Worm (Caenorhabditis elegans) whole organism, early embryonic: ENCODE measurements around the gene hlh-30.

Experiments
- B0310.2 ChIP-seq: sonication (generic microtip); optimal IDR thresholded peaks from 2 replicates; lab custom pipeline; 2016; ENCODE audit warnings: mild to moderate bottlenecking, missing genetic modification characterization, missing compliant biosample characterization
- F13C5.2 ChIP-seq: sonication (generic microtip); optimal IDR thresholded peaks from 2 replicates; lab custom pipeline; 2017; ENCODE audit warnings: mild to moderate bottlenecking, missing genetic modification characterization, inconsistent platforms, missing compliant biosample characterization
- aly-1 ChIP-seq: sonication (generic microtip); optimal IDR thresholded peaks from 2 replicates; lab custom pipeline; 2016; ENCODE audit warnings: missing genetic modification characterization, missing compliant biosample characterization
- ama-1 ChIP-seq: fragments of 150-350 bp; optimal IDR thresholded peaks from 2 replicates; lab custom pipeline; 2014
- ceh-13 ChIP-seq: fragments of 200-800 bp; sonication (Bioruptor generic); optimal IDR thresholded peaks from 2 replicates; lab custom pipeline; 2018; ENCODE audit warnings: mild to moderate bottlenecking, missing genetic modification characterization, missing compliant biosample characterization
- ceh-36 ChIP-seq: sonication (generic microtip); optimal IDR thresholded peaks from 2 replicates; lab custom pipeline; 2016; ENCODE audit warnings: missing genetic modification characterization, inconsistent platforms, missing compliant biosample characterization
- ets-7 ChIP-seq: sonication (generic microtip); optimal IDR thresholded peaks from 2 replicates; lab custom pipeline; 2016; ENCODE audit warnings: missing genotype, missing genetic modification characterization, missing compliant biosample characterization
- flt-1 ChIP-seq: fragments of 200-800 bp; sonication (Bioruptor generic); IDR thresholded peaks from 2 replicates; pipeline ENCODE4 v1.3.6; 2022; ENCODE audit warnings: missing genetic modification characterization, missing compliant biosample characterization
- hmbx-1 ChIP-seq: sonication (generic microtip); optimal IDR thresholded peaks from 2 replicates; lab custom pipeline; 2016; ENCODE audit warnings: mild to moderate bottlenecking, missing genetic modification characterization, missing compliant biosample characterization
- hmg-4 ChIP-seq: fragments of 200-800 bp; sonication (Bioruptor generic); optimal IDR thresholded peaks from 2 replicates; lab custom pipeline; 2018; ENCODE audit warnings: mild to moderate bottlenecking, missing genetic modification characterization, missing compliant biosample characterization
- hnd-1 ChIP-seq: sonication (generic microtip); optimal IDR thresholded peaks from 2 replicates; lab custom pipeline; 2016; ENCODE audit warnings: missing genetic modification characterization, missing compliant biosample characterization
- pes-1 ChIP-seq: fragments of 200-800 bp; sonication (Bioruptor generic); IDR thresholded peaks from 2 replicates; pipeline ENCODE4 v1.3.6; 2022; ENCODE audit warnings: missing genetic modification reagents, missing genetic modification characterization, missing compliant biosample characterization
- scrt-1 ChIP-seq: fragments of 200-800 bp; sonication (Bioruptor generic); IDR thresholded peaks from 2 replicates; pipeline ENCODE4 v1.3.6; 2022; ENCODE audit warnings: missing genetic modification characterization, missing compliant biosample characterization
- sea-1 ChIP-seq: fragments of 200-800 bp; sonication (Bioruptor generic); conservative IDR thresholded peaks from 2 replicates; pipeline ENCODE4 v1.3.6; 2022; ENCODE audit warnings: missing genetic modification characterization, missing compliant biosample characterization
- tbx-11 ChIP-seq: fragments of 200-800 bp; sonication (Bioruptor generic); IDR thresholded peaks from 2 replicates; pipeline ENCODE4 v1.3.6; 2022; ENCODE audit warnings: missing genetic modification characterization, missing compliant biosample characterization
- tbx-37 ChIP-seq: fragments of 200-800 bp; sonication (Bioruptor generic); conservative IDR thresholded peaks from 2 replicates; pipeline ENCODE4 v1.3.6; 2022; ENCODE audit warnings: missing genetic modification reagents, missing genetic modification characterization, missing compliant biosample characterization
- tra-4 ChIP-seq: sonication (generic microtip); optimal IDR thresholded peaks from 2 replicates; lab custom pipeline; 2017; ENCODE audit warnings: missing genetic modification characterization, missing compliant biosample characterization

The hlh-30 gene

DNA sequence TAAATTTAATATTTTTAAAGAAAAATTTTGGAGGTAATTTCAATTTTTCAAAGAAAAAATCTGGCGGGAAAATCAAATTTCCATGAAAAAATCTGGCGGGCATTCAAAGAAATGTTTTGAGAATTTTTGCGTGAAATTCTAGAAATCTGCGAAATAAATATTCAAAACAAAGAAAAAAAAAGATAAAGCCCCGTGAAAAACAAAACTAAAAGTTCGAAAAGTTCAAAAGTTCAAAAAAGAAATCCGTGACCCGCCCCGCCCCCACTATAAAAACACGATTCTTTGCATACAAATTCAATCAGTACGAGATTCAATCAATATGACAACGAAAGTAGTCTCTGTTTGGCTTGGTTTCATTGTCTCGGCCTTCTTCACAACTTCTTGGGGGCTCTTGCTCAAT lies 61.7 kb downstream of the hlh-30 start, which contains the start of gene clec-79:
Gene clec-79 (plus strand): TSS at position 301 of the 400 bp plus-strand sequence.
- TF ChIP-seq pes-1 (no peak), hnd-1 (tag; lab: Kevin White, UChicago) (no peak), flt-1 (GFP tag; lab: Robert Waterston, UW) (no peak), ets-7 (tag; lab: Kevin White, UChicago) (no peak), ceh-36 (tag; lab: Kevin White, UChicago) (no peak), F13C5.2 (tag; lab: Kevin White, UChicago) (no peak), B0310.2 (tag; lab: Kevin White, UChicago) (no peak), ceh-13 (GFP tag; lab: Kevin White, UChicago) (no peak), ama-1 (no peak), aly-1 (tag; lab: Kevin White, UChicago) (no peak), tra-4 (tag; lab: Kevin White, UChicago) (no peak), tbx-11 (GFP tag; lab: Robert Waterston, UW) (no peak), tbx-37 (GFP tag; lab: Robert Waterston, UW) (no peak), hmbx-1 (tag; lab: Kevin White, UChicago) (no peak), hmg-4 (GFP tag; lab: Kevin White, UChicago) (no peak), scrt-1 (GFP tag; lab: Robert Waterston, UW) (no peak), sea-1 (GFP tag; lab: Robert Waterston, UW) (no peak)

DNA sequence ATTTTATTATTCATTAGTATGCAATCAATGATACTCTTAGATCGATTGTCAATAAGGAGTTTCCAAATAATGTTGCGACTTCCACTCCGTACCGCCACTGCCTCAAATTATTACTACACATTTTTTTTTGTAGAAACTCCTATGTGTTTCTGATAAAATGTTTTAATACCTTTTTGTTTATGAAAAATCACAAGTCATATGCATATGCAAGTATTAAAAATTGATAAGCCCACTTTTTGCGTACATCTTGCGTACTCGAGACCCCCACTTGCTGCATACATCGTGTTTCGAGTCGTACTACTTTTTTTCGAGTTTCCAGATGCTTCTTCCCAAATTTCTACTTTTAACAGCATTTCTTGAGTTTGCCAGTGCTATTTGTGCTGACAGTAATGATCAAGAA lies 69.7 kb downstream of the hlh-30 start, which contains the start of gene clec-76:
Gene clec-76 (plus strand): TSS at position 234 of the 400 bp plus-strand sequence.
- TF ChIP-seq ama-1 (no peak), aly-1 (tag; lab: Kevin White, UChicago) (no peak), sea-1 (GFP tag; lab: Robert Waterston, UW) (no peak), B0310.2 (tag; lab: Kevin White, UChicago) (no peak), tbx-37 (GFP tag; lab: Robert Waterston, UW) (no peak), ets-7 (tag; lab: Kevin White, UChicago) (no peak), hmg-4 (GFP tag; lab: Kevin White, UChicago) (no peak), scrt-1 (GFP tag; lab: Robert Waterston, UW) (no peak), ceh-13 (GFP tag; lab: Kevin White, UChicago) (no peak), F13C5.2 (tag; lab: Kevin White, UChicago) (no peak), flt-1 (GFP tag; lab: Robert Waterston, UW) (no peak), ceh-36 (tag; lab: Kevin White, UChicago) (no peak)
